Fruit fly (Drosophila melanogaster) whole organism, wandering third instar larva: ENCODE measurements around the gene Coa8.

Source experiments
- Abd-B ChIP-seq: fragments of >200 bp; optimal IDR thresholded peaks from 2 replicates; lab custom pipeline; 2017; ENCODE audit warnings: missing biosample characterization, missing genetic modification characterization
- CG32264 ChIP-seq: fragments of 200-800 bp; sonication (Bioruptor generic); optimal IDR thresholded peaks from 2 replicates; lab custom pipeline; 2016; ENCODE audit warnings: missing biosample characterization, missing genetic modification characterization
- CG9705 ChIP-seq: fragments of 200-800 bp; sonication (Bioruptor generic); optimal IDR thresholded peaks from 2 replicates; lab custom pipeline; 2018; ENCODE audit warnings: missing biosample characterization, mild to moderate bottlenecking, missing genetic modification characterization
- CrebA ChIP-seq: fragments of 200-800 bp; sonication (Bioruptor generic); optimal IDR thresholded peaks from 2 replicates; lab custom pipeline; 2016; ENCODE audit warnings: missing biosample characterization, mild to moderate bottlenecking, missing genetic modification characterization, borderline replicate concordance
- Dfd ChIP-seq: fragments of >200 bp; optimal IDR thresholded peaks from 2 replicates; lab custom pipeline; 2017; ENCODE audit warnings: missing biosample characterization, missing genetic modification characterization
- Dif ChIP-seq: fragments of 200-275, 200-300 bp; sonication (Bioruptor generic); optimal IDR thresholded peaks from 2 replicates; lab custom pipeline; 2018; ENCODE audit warnings: missing biosample characterization, missing genetic modification characterization; ENCODE audit not compliant: partially characterized antibody
- GATAd ChIP-seq: sonication (Bioruptor generic); optimal IDR thresholded peaks from 2 replicates; lab custom pipeline; 2016; ENCODE audit warnings: missing biosample characterization, missing genetic modification characterization
- HLH106 ChIP-seq: fragments of 200-800 bp; optimal IDR thresholded peaks from 3 replicates; lab custom pipeline; 2019; ENCODE audit warnings: missing biosample characterization, mild to moderate bottlenecking, missing genetic modification characterization, moderate library complexity
- Hnf4 ChIP-seq: fragments of 200-800 bp; sonication (Bioruptor generic); optimal IDR thresholded peaks from 2 replicates; lab custom pipeline; 2016; ENCODE audit warnings: missing biosample characterization, mild to moderate bottlenecking, missing genetic modification characterization
- Hr78 ChIP-seq: fragments of >200 bp; optimal IDR thresholded peaks from 2 replicates; lab custom pipeline; 2017; ENCODE audit warnings: missing biosample characterization, missing genetic modification characterization
- Hr83 ChIP-seq: fragments of 200-300 bp; sonication (Bioruptor generic); optimal IDR thresholded peaks from 2 replicates; lab custom pipeline; 2016; ENCODE audit warnings: missing biosample characterization, mild to moderate bottlenecking, missing genetic modification characterization, moderate library complexity; ENCODE audit not compliant: poor library complexity, severe bottlenecking
- Jra ChIP-seq: sonication (Bioruptor generic); optimal IDR thresholded peaks from 2 replicates; lab custom pipeline; 2016; ENCODE audit warnings: missing biosample characterization, missing genetic modification characterization
- Mio ChIP-seq: sonication (Bioruptor generic); optimal IDR thresholded peaks from 2 replicates; lab custom pipeline; 2016; ENCODE audit warnings: missing biosample characterization, missing genetic modification characterization
- Myc ChIP-seq: fragments of >200 bp; optimal IDR thresholded peaks from 2 replicates; lab custom pipeline; 2017
- N ChIP-seq: fragments of >200 bp; optimal IDR thresholded peaks from 2 replicates; lab custom pipeline; 2018; ENCODE audit warnings: missing biosample characterization, missing external identifiers, missing genetic modification characterization
- OdsH ChIP-seq: fragments of 200-800 bp; sonication (Bioruptor generic); optimal IDR thresholded peaks from 2 replicates; lab custom pipeline; 2016; ENCODE audit warnings: missing biosample characterization, mild to moderate bottlenecking, missing genetic modification characterization
- Rel ChIP-seq, 2 experiments: fragments of 200-800 bp; sonication (Bioruptor generic) in 1 of 2; optimal IDR thresholded peaks; 2 replicates in 1 of 2; 3 replicates in 1 of 2; lab custom pipeline; 2016 to 2019; ENCODE audit warnings: mild to moderate bottlenecking in 2 of 2, missing biosample characterization in 2 of 2, missing genetic modification characterization in 2 of 2, moderate library complexity in 1 of 2
- Sp1 ChIP-seq: fragments of 200-800 bp; sonication (Bioruptor generic); optimal IDR thresholded peaks from 3 replicates; lab custom pipeline; 2019; ENCODE audit warnings: missing biosample characterization, mild to moderate bottlenecking, missing genetic modification characterization, moderate library complexity
- Vsx2 ChIP-seq: fragments of 200-300, 225-300 bp; sonication (Bioruptor generic); optimal IDR thresholded peaks from 2 replicates; lab custom pipeline; 2018; ENCODE audit warnings: missing biosample characterization, missing genetic modification characterization; ENCODE audit not compliant: partially characterized antibody
- br ChIP-seq: fragments of 200-800 bp; sonication (Bioruptor generic); optimal IDR thresholded peaks from 2 replicates; lab custom pipeline; 2016; ENCODE audit warnings: missing biosample characterization, missing genetic modification characterization
- brk ChIP-seq: fragments of 200-800 bp; sonication (Bioruptor generic); optimal IDR thresholded peaks from 2 replicates; lab custom pipeline; 2016; ENCODE audit warnings: missing biosample characterization, mild to moderate bottlenecking, missing genetic modification characterization
- dl ChIP-seq, 2 experiments: fragments of 175-275, 200-275 bp in 1 of 2; fragments of 200-275 bp in 1 of 2; sonication (Bioruptor generic); optimal IDR thresholded peaks; lab custom pipeline; 2018; ENCODE audit warnings: mild to moderate bottlenecking in 2 of 2, missing biosample characterization in 2 of 2, missing genetic modification characterization in 2 of 2, moderate library complexity in 2 of 2; ENCODE audit not compliant: partially characterized antibody in 2 of 2, insufficient read depth in 1 of 2
- dmrt93B ChIP-seq: fragments of 200-800 bp; sonication (Bioruptor generic); optimal IDR thresholded peaks from 2 replicates; lab custom pipeline; 2018; ENCODE audit warnings: missing biosample characterization, mild to moderate bottlenecking, missing genetic modification characterization
- dsf ChIP-seq: sonication (Bioruptor generic); optimal IDR thresholded peaks from 2 replicates; lab custom pipeline; 2016; ENCODE audit warnings: missing biosample characterization, missing genetic modification characterization, borderline replicate concordance
- ey ChIP-seq: fragments of 200-800 bp; sonication (Bioruptor generic); optimal IDR thresholded peaks from 2 replicates; lab custom pipeline; 2016; ENCODE audit warnings: missing biosample characterization, missing genetic modification characterization
- foxo ChIP-seq, 2 experiments: fragments of 200-800 bp; sonication (Bioruptor generic); optimal IDR thresholded peaks; 2 replicates in 1 of 2; 3 replicates in 1 of 2; lab custom pipeline; 2016 to 2017; ENCODE audit warnings: missing biosample characterization in 2 of 2, missing genetic modification characterization in 2 of 2
- fru ChIP-seq: fragments of 200-800 bp; sonication (Bioruptor generic); optimal IDR thresholded peaks from 3 replicates; lab custom pipeline; 2016; ENCODE audit warnings: missing biosample characterization, mild to moderate bottlenecking, missing genetic modification characterization
- h ChIP-seq: fragments of 200-800 bp; sonication (Bioruptor generic); optimal IDR thresholded peaks from 3 replicates; lab custom pipeline; 2016; ENCODE audit warnings: missing biosample characterization, mild to moderate bottlenecking, missing genetic modification characterization
- jim ChIP-seq: fragments of 175-275, 200-325 bp; sonication (Bioruptor generic); optimal IDR thresholded peaks from 2 replicates; lab custom pipeline; 2016; ENCODE audit warnings: missing biosample characterization, mild to moderate bottlenecking, missing genetic modification characterization
- lola ChIP-seq: fragments of >200 bp; optimal IDR thresholded peaks from 2 replicates; lab custom pipeline; 2017; ENCODE audit warnings: missing biosample characterization, missing genetic modification characterization
- pan ChIP-seq: fragments of >200 bp; optimal IDR thresholded peaks from 2 replicates; lab custom pipeline; 2017
- psq ChIP-seq: fragments of 200-800 bp; sonication (Bioruptor generic); optimal IDR thresholded peaks from 3 replicates; lab custom pipeline; 2017; ENCODE audit warnings: missing biosample characterization, mild to moderate bottlenecking, missing genetic modification characterization, moderate library complexity
- rgr ChIP-seq: fragments of 200-800 bp; sonication (Bioruptor generic); optimal IDR thresholded peaks from 3 replicates; lab custom pipeline; 2016; ENCODE audit warnings: missing biosample characterization, mild to moderate bottlenecking, missing genetic modification characterization
- sage ChIP-seq: fragments of 200-800 bp; sonication (Bioruptor generic); optimal IDR thresholded peaks from 2 replicates; lab custom pipeline; 2016; ENCODE audit warnings: missing biosample characterization, mild to moderate bottlenecking, missing genetic modification characterization
- sv ChIP-seq: fragments of 200-800 bp; sonication (Bioruptor generic); optimal IDR thresholded peaks from 3 replicates; lab custom pipeline; 2016; ENCODE audit warnings: missing biosample characterization, missing genetic modification characterization
- tai ChIP-seq: sonication (Bioruptor generic); optimal IDR thresholded peaks from 2 replicates; lab custom pipeline; 2016; ENCODE audit warnings: missing biosample characterization, missing genetic modification characterization
- usp ChIP-seq: fragments of >200 bp; optimal IDR thresholded peaks from 2 replicates; lab custom pipeline; 2017; ENCODE audit warnings: missing biosample characterization, missing genetic modification characterization
- woc ChIP-seq: sonication (Bioruptor generic); optimal IDR thresholded peaks from 2 replicates; lab custom pipeline; 2016; ENCODE audit warnings: missing biosample characterization, mild to moderate bottlenecking, missing genetic modification characterization

Coa8 gene

dm6 chrX:1879606-1880110, 424 bp upstream of the Coa8 start, which contains the start of gene CG14818:
Gene CG14818, minus strand, starts transcription at chrX:1879774.
- TF ChIP-seq usp (GFP tag; lab: Kevin White, UChicago) (no peak), dl (GFP tag; optimal IDR thresholded peaks at IDR 0.05; lab: Kevin White, UChicago; ENCODE audit: insufficient read depth in 1 of 2, partially characterized antibody in 2 of 2) (no peak), lola (GFP tag; lab: Kevin White, UChicago) (no peak), Hr78 (GFP tag; lab: Kevin White, UChicago) (no peak), GATAd (no peak), fru (peak; percentile 46), Mio (GFP tag; lab: Kevin White, UChicago) (no peak), OdsH (GFP tag; lab: Kevin White, UChicago) (peak; percentile 14), sv (peak; percentile 47), Dif (GFP tag; lab: Kevin White, UChicago) (no peak), rgr (GFP tag; lab: Kevin White, UChicago) (peak; percentile 66), jim (GFP tag; lab: Kevin White, UChicago) (no peak), h (GFP tag; lab: Kevin White, UChicago) (peak; percentile 66), Vsx2 (GFP tag; lab: Kevin White, UChicago) (no peak), woc (no peak), Sp1 (peak; percentile 56), ey (GFP tag; lab: Kevin White, UChicago) (peak; percentile 59), psq (GFP tag; lab: Kevin White, UChicago) (peak; percentile 15), foxo (GFP tag; optimal IDR thresholded peaks at IDR 0.05; lab: Kevin White, UChicago) (peak in 1 of 2 experiments; percentile 67), Rel (GFP tag; optimal IDR thresholded peaks at IDR 0.05; lab: Kevin White, UChicago) (no peak), Rel (tag; optimal IDR thresholded peaks at IDR 0.05; lab: Kevin White, UChicago) (peak; percentile 58), pan (lab: Kevin White, UChicago) (no peak), brk (GFP tag; lab: Kevin White, UChicago) (no peak), tai (no peak), Dfd (GFP tag; lab: Kevin White, UChicago) (no peak), dmrt93B (GFP tag; lab: Kevin White, UChicago) (no peak), sage (GFP tag; lab: Kevin White, UChicago) (no peak), br (GFP tag; lab: Kevin White, UChicago) (peak; percentile 30), Hr83 (GFP tag; lab: Kevin White, UChicago) (no peak), Abd-B (GFP tag; lab: Kevin White, UChicago) (no peak), CG32264 (no peak), dsf (no peak), CrebA (GFP tag; lab: Kevin White, UChicago) (no peak), CG9705 (peak; percentile 45), Hnf4 (GFP tag; lab: Kevin White, UChicago) (no peak), N (no peak), Jra (GFP tag; lab: Kevin White, UChicago) (no peak), HLH106 (tag; lab: Kevin White, UChicago) (peak; percentile 61), Myc (lab: Kevin White, UChicago) (no peak)

dm6 chrX:1880779-1881178, 697 bp downstream of the Coa8 start:
- TF ChIP-seq sv, result no peak

dm6 chrX:1889926-1890325, 9.8 kb downstream of the Coa8 start, which contains the start of the genes trr and mRpL16:
Gene trr, minus strand, starts transcription at chrX:1889950.
Gene mRpL16, plus strand, starts transcription at chrX:1890256.
- TF ChIP-seq N (no peak), CG9705 (peak; percentile 33), Myc (lab: Kevin White, UChicago) (peak; percentile 63), Sp1 (peak; percentile 43), Rel (GFP tag; optimal IDR thresholded peaks at IDR 0.05; lab: Kevin White, UChicago) (no peak), Rel (tag; optimal IDR thresholded peaks at IDR 0.05; lab: Kevin White, UChicago) (peak; percentile 52), HLH106 (tag; lab: Kevin White, UChicago) (peak; percentile 58), Dif (GFP tag; lab: Kevin White, UChicago) (no peak)
